Fruit fly (Drosophila melanogaster) whole organism, embryonic: ENCODE measurements around the gene hop.

Experiments used
- Asciz ChIP-seq: fragments of 200-800 bp; sonication (Bioruptor generic); optimal IDR thresholded peaks from 2 replicates; lab custom pipeline; 2017; ENCODE audit warnings: missing biosample characterization, mild to moderate bottlenecking, missing genetic modification characterization, missing genetic modification reagents
- CG10431 ChIP-seq: fragments of 200-800 bp; sonication (Bioruptor generic); optimal IDR thresholded peaks from 3 replicates; lab custom pipeline; 2018; ENCODE audit warnings: missing biosample characterization, mild to moderate bottlenecking, missing genetic modification characterization
- CG10543 ChIP-seq: fragments of 200-800 bp; sonication (Bioruptor generic); optimal IDR thresholded peaks from 3 replicates; lab custom pipeline; 2017; ENCODE audit warnings: missing biosample characterization, mild to moderate bottlenecking, missing genetic modification characterization, moderate library complexity
- CG12219 ChIP-seq: fragments of 200-800 bp; sonication (Bioruptor generic); optimal IDR thresholded peaks from 3 replicates; lab custom pipeline; 2018; ENCODE audit warnings: missing biosample characterization, mild to moderate bottlenecking, missing genetic modification characterization
- CG13624 ChIP-seq: fragments of 200-800 bp; sonication (Bioruptor generic); optimal IDR thresholded peaks from 2 replicates; lab custom pipeline; 2016; ENCODE audit warnings: missing biosample characterization, missing genetic modification characterization
- CG14050 ChIP-seq: fragments of 200-800 bp; sonication (Bioruptor generic); IDR thresholded peaks from 3 replicates; pipeline ENCODE4 v1.3.6; 2022; ENCODE audit warnings: missing biosample characterization, missing genetic modification characterization
- CG16779 ChIP-seq: fragments of 200-800 bp; sonication (Bioruptor generic); IDR thresholded peaks from 2 replicates; pipeline ENCODE4 v1.3.6; 2022; ENCODE audit warnings: missing biosample characterization, missing genetic modification characterization
- CG16815 ChIP-seq: fragments of 200-800 bp; sonication (Bioruptor generic); optimal IDR thresholded peaks from 3 replicates; lab custom pipeline; 2017; ENCODE audit warnings: missing biosample characterization, mild to moderate bottlenecking, missing genetic modification characterization
- CG17829 ChIP-seq: fragments of 200-800 bp; optimal IDR thresholded peaks from 2 replicates; lab custom pipeline; 2019; ENCODE audit warnings: missing biosample characterization, mild to moderate bottlenecking, missing genetic modification characterization, moderate library complexity
- CG18011 ChIP-seq: fragments of 200-800 bp; sonication (Bioruptor generic); optimal IDR thresholded peaks from 2 replicates; lab custom pipeline; 2017; ENCODE audit warnings: missing biosample characterization, missing genetic modification characterization, mild to moderate bottlenecking, moderate library complexity, missing genotype
- CG18262 ChIP-seq: fragments of 200-800 bp; optimal IDR thresholded peaks from 3 replicates; lab custom pipeline; 2019; ENCODE audit warnings: missing biosample characterization, mild to moderate bottlenecking, missing genetic modification characterization, moderate library complexity
- CG2120 ChIP-seq: fragments of 200-800 bp; sonication (Bioruptor generic); optimal IDR thresholded peaks from 3 replicates; lab custom pipeline; 2016; ENCODE audit warnings: missing biosample characterization, missing genetic modification characterization
- CG2202 ChIP-seq: fragments of 200-800 bp; sonication (Bioruptor generic); optimal IDR thresholded peaks from 2 replicates; lab custom pipeline; 2018; ENCODE audit warnings: missing biosample characterization, mild to moderate bottlenecking, missing genetic modification characterization
- CG2678 ChIP-seq: fragments of 200-800 bp; sonication (Bioruptor generic); optimal IDR thresholded peaks from 3 replicates; lab custom pipeline; 2019; ENCODE audit warnings: missing biosample characterization, mild to moderate bottlenecking, missing genetic modification characterization, moderate library complexity
- CG3847 ChIP-seq: fragments of 200-800 bp; sonication (Bioruptor generic); IDR thresholded peaks from 2 replicates; pipeline ENCODE4 v1.3.6; 2022; ENCODE audit warnings: missing biosample characterization, missing genetic modification characterization
- CG42726 ChIP-seq: fragments of 200-800 bp; sonication (Bioruptor generic); IDR thresholded peaks from 2 replicates; pipeline ENCODE4 v1.3.6; 2022; ENCODE audit warnings: missing biosample characterization, missing genetic modification characterization; ENCODE audit not compliant: partially characterized antibody
- CG43689 ChIP-seq: fragments of 200-800 bp; sonication (Bioruptor generic); IDR thresholded peaks from 2 replicates; pipeline ENCODE4 v1.3.6; 2022; ENCODE audit warnings: missing biosample characterization, missing genetic modification characterization
- CG4424 ChIP-seq: fragments of 200-800 bp; sonication (Bioruptor generic); optimal IDR thresholded peaks from 3 replicates; lab custom pipeline; 2016; ENCODE audit warnings: missing biosample characterization, missing genetic modification characterization
- CG7928 ChIP-seq: fragments of 200-800 bp; sonication (Bioruptor generic); optimal IDR thresholded peaks from 2 replicates; lab custom pipeline; 2017; ENCODE audit warnings: missing biosample characterization, mild to moderate bottlenecking, missing genetic modification characterization
- CG8359 ChIP-seq: fragments of 200-800 bp; sonication (Bioruptor generic); optimal IDR thresholded peaks from 2 replicates; lab custom pipeline; 2017; ENCODE audit warnings: missing biosample characterization, mild to moderate bottlenecking, missing genetic modification characterization, borderline replicate concordance
- CG8478 ChIP-seq: fragments of >200 bp; optimal IDR thresholded peaks from 2 replicates; lab custom pipeline; 2018
- CG9932 ChIP-seq: fragments of 200-800 bp; sonication (Bioruptor generic); IDR thresholded peaks from 2 replicates; pipeline ENCODE4 v1.3.6; 2022; ENCODE audit warnings: missing biosample characterization, missing genetic modification characterization
- CHES-1-like ChIP-seq: fragments of 200-800 bp; sonication (Bioruptor generic); optimal IDR thresholded peaks from 2 replicates; lab custom pipeline; 2016; ENCODE audit warnings: missing biosample characterization, missing genetic modification characterization
- CoRest ChIP-seq: fragments of 200-800 bp; sonication (Bioruptor generic); optimal IDR thresholded peaks from 3 replicates; lab custom pipeline; 2018; ENCODE audit warnings: missing biosample characterization, mild to moderate bottlenecking, missing genetic modification characterization, moderate library complexity
- Dbx ChIP-seq: fragments of 200-800 bp; sonication (Bioruptor generic); IDR thresholded peaks from 3 replicates; pipeline ENCODE4 v1.3.6; 2022; ENCODE audit warnings: missing biosample characterization, missing genetic modification characterization
- Dek ChIP-seq: fragments of 200-800 bp; sonication (Bioruptor generic); optimal IDR thresholded peaks from 3 replicates; lab custom pipeline; 2019; ENCODE audit warnings: missing biosample characterization, mild to moderate bottlenecking, missing genetic modification characterization, moderate library complexity
- MESR4 ChIP-seq: fragments of 200-800 bp; sonication (Bioruptor generic); optimal IDR thresholded peaks from 2 replicates; lab custom pipeline; 2018; ENCODE audit warnings: missing biosample characterization, mild to moderate bottlenecking, missing genetic modification characterization, moderate library complexity
- Mrtf ChIP-seq: fragments of 200-800 bp; sonication (Bioruptor generic); IDR thresholded peaks from 3 replicates; pipeline ENCODE4 v1.3.6; 2022; ENCODE audit warnings: missing biosample characterization, missing genetic modification characterization
- Myb ChIP-seq: fragments of 200-800 bp; sonication (Bioruptor generic); optimal IDR thresholded peaks from 2 replicates; lab custom pipeline; 2016; ENCODE audit warnings: missing biosample characterization, missing genetic modification characterization
- NFAT ChIP-seq: fragments of 200-800 bp; sonication (Bioruptor generic); IDR thresholded peaks from 2 replicates; pipeline ENCODE4 v1.3.6; 2022; ENCODE audit warnings: missing biosample characterization, missing genetic modification characterization
- Nf-YC ChIP-seq: fragments of 200-800 bp; optimal IDR thresholded peaks from 3 replicates; lab custom pipeline; 2019; ENCODE audit warnings: missing biosample characterization, mild to moderate bottlenecking, missing genetic modification characterization, moderate library complexity
- Rx ChIP-seq: fragments of 200-800 bp; sonication (Bioruptor generic); IDR thresholded peaks from 2 replicates; pipeline ENCODE4 v1.3.6; 2022; ENCODE audit warnings: missing biosample characterization, missing genetic modification characterization
- Vsx1 ChIP-seq: fragments of 200-800 bp; sonication (Bioruptor generic); optimal IDR thresholded peaks from 2 replicates; lab custom pipeline; 2017; ENCODE audit warnings: missing biosample characterization, mild to moderate bottlenecking, missing genetic modification characterization, missing genetic modification reagents
- Xbp1 ChIP-seq: fragments of 200-800 bp; sonication (Bioruptor generic); optimal IDR thresholded peaks from 3 replicates; lab custom pipeline; 2016; ENCODE audit warnings: missing biosample characterization, mild to moderate bottlenecking, missing genetic modification characterization
- abd-A ChIP-seq: fragments of 200-800 bp; sonication (Bioruptor generic); optimal IDR thresholded peaks from 3 replicates; lab custom pipeline; 2019; ENCODE audit warnings: missing biosample characterization, mild to moderate bottlenecking, missing genetic modification characterization, moderate library complexity
- bcd ChIP-seq: fragments of 200-800 bp; sonication (Bioruptor generic); optimal IDR thresholded peaks from 2 replicates; lab custom pipeline; 2017; ENCODE audit warnings: missing biosample characterization, mild to moderate bottlenecking, missing genetic modification characterization
- corto ChIP-seq: fragments of 200-800 bp; sonication (Bioruptor generic); optimal IDR thresholded peaks from 2 replicates; lab custom pipeline; 2016; ENCODE audit warnings: missing biosample characterization, mild to moderate bottlenecking, missing genetic modification characterization, moderate library complexity
- croc ChIP-seq: fragments of 200-800 bp; sonication (Bioruptor generic); conservative IDR thresholded peaks from 3 replicates; pipeline ENCODE4 v1.3.6; 2022; ENCODE audit warnings: missing biosample characterization, missing genetic modification characterization
- cwo ChIP-seq: fragments of 200-800 bp; sonication (Bioruptor generic); optimal IDR thresholded peaks from 3 replicates; lab custom pipeline; 2017; ENCODE audit warnings: missing biosample characterization, missing genetic modification characterization, mild to moderate bottlenecking, moderate library complexity, missing genetic modification reagents
- gsb ChIP-seq: fragments of 200-800 bp; sonication (Bioruptor generic); IDR thresholded peaks from 2 replicates; pipeline ENCODE4 v1.3.6; 2022; ENCODE audit warnings: missing biosample characterization, missing genetic modification characterization
- jing ChIP-seq: fragments of 200-800 bp; sonication (Bioruptor generic); optimal IDR thresholded peaks from 2 replicates; lab custom pipeline; 2018; ENCODE audit warnings: missing biosample characterization, mild to moderate bottlenecking, missing genetic modification characterization
- klu ChIP-seq: fragments of 200-800 bp; sonication (Bioruptor generic); IDR thresholded peaks from 2 replicates; pipeline ENCODE4 v1.3.6; 2022; ENCODE audit warnings: missing biosample characterization, missing genetic modification characterization
- lov ChIP-seq, 2 experiments: fragments of 200-800 bp in 1 of 2; fragments of >200 bp in 1 of 2; sonication (Bioruptor generic) in 1 of 2; IDR thresholded peaks in 1 of 2; optimal IDR thresholded peaks in 1 of 2; 2 replicates in 1 of 2; 3 replicates in 1 of 2; pipeline versions ENCODE4 v1.3.6 to Lab custom; 2017 to 2022; ENCODE audit warnings: missing biosample characterization in 1 of 2, missing genetic modification characterization in 1 of 2
- luna ChIP-seq: fragments of 200-800 bp; sonication (Bioruptor generic); optimal IDR thresholded peaks from 2 replicates; lab custom pipeline; 2016; ENCODE audit warnings: missing biosample characterization, missing genetic modification characterization
- psq ChIP-seq: fragments of 200-800 bp; sonication (Bioruptor generic); optimal IDR thresholded peaks from 2 replicates; lab custom pipeline; 2017; ENCODE audit warnings: missing biosample characterization, missing genetic modification characterization
- sr ChIP-seq: fragments of 200-800 bp; sonication (Bioruptor generic); IDR thresholded peaks from 3 replicates; pipeline ENCODE4 v1.3.6; 2022; ENCODE audit warnings: missing biosample characterization, missing genetic modification characterization
- stc ChIP-seq: fragments of 200-800 bp; sonication (Bioruptor generic); IDR thresholded peaks from 2 replicates; pipeline ENCODE4 v1.3.6; 2022; ENCODE audit warnings: missing biosample characterization, missing genetic modification characterization
- unpg ChIP-seq: fragments of 200-800 bp; sonication (Bioruptor generic); optimal IDR thresholded peaks from 3 replicates; lab custom pipeline; 2018; ENCODE audit warnings: missing biosample characterization, mild to moderate bottlenecking, missing genetic modification characterization, moderate library complexity
- wek ChIP-seq: fragments of 200-800 bp; sonication (Bioruptor generic); optimal IDR thresholded peaks from 3 replicates; lab custom pipeline; 2018; ENCODE audit warnings: missing biosample characterization, mild to moderate bottlenecking, missing genetic modification characterization, moderate library complexity

The hop gene

dm6 chrX:11389494-11390447 is 21.9 kb upstream of the hop start (continued):
- TF ChIP-seq CG2202 (tag; lab: Kevin White, UChicago) (no peak), Nf-YC (tag; lab: Kevin White, UChicago) (no peak), CG16779 (GFP tag; lab: Robert Waterston, UW) (no peak), CG9932 (GFP tag; lab: Robert Waterston, UW) (no peak), CG18011 (GFP tag; lab: Kevin White, UChicago) (no peak), CG4424 (GFP tag; lab: Kevin White, UChicago) (no peak), NFAT (GFP tag; lab: Robert Waterston, UW) (no peak), croc (GFP tag; lab: Robert Waterston, UW) (no peak), CG12219 (GFP tag; lab: Kevin White, UChicago) (no peak), wek (no peak), CHES-1-like (no peak), unpg (GFP tag; lab: Kevin White, UChicago) (no peak), CG13624 (GFP tag; lab: Kevin White, UChicago) (no peak), CoRest (peak; percentile 6), stc (GFP tag; lab: Robert Waterston, UW) (peak; percentile 60; the same call in 1 of the 2 replicates), jing (GFP tag; lab: Kevin White, UChicago) (no peak), Mrtf (GFP tag; lab: Robert Waterston, UW) (no peak), CG8478 (lab: Kevin White, UChicago) (no peak), CG42726 (GFP tag; lab: Robert Waterston, UW) (no peak), CG18262 (tag; lab: Kevin White, UChicago) (no peak), Asciz (GFP tag; lab: Kevin White, UChicago) (peak; percentile 1), MESR4 (GFP tag; lab: Kevin White, UChicago) (peak; percentile 80), CG10431 (GFP tag; lab: Kevin White, UChicago) (no peak), CG17829 (tag; lab: Kevin White, UChicago) (no peak), CG2678 (tag; lab: Kevin White, UChicago) (no peak), klu (GFP tag; lab: Robert Waterston, UW) (no peak), CG3847 (GFP tag; lab: Robert Waterston, UW) (no peak), Myb (no peak), bcd (GFP tag; lab: Kevin White, UChicago) (no peak), psq (GFP tag; lab: Kevin White, UChicago) (no peak), gsb (no peak), Dek (no peak), CG2120 (GFP tag; lab: Kevin White, UChicago) (no peak), Xbp1 (GFP tag; lab: Kevin White, UChicago) (no peak), Rx (GFP tag; lab: Robert Waterston, UW) (no peak), luna (GFP tag; lab: Kevin White, UChicago) (no peak), corto (GFP tag; lab: Kevin White, UChicago) (no peak), CG16815 (no peak), CG8359 (GFP tag; lab: Kevin White, UChicago) (no peak), Dbx (GFP tag; lab: Robert Waterston, UW) (0 out of 3 replicates have a peak, but pooled peaks have one; percentile 23), CG14050 (no peak), sr (GFP tag; lab: Robert Waterston, UW) (no peak), lov (optimal IDR thresholded peaks at IDR 0.05; lab: Kevin White, UChicago) (no peak), lov (GFP tag; IDR thresholded peaks at IDR 0.05; lab: Robert Waterston, UW) (no peak), CG43689 (GFP tag; lab: Robert Waterston, UW) (no peak), abd-A (tag; lab: Kevin White, UChicago) (no peak), cwo (GFP tag; lab: Kevin White, UChicago) (no peak), Vsx1 (GFP tag; lab: Kevin White, UChicago) (no peak), CG10543 (GFP tag; lab: Kevin White, UChicago) (no peak), CG7928 (no peak)
